Worm (Caenorhabditis elegans) whole organism, L4 larva: ENCODE data around the gene B0454.5.

Source experiments
- F44E2.7 ChIP-seq: fragments of 200-800 bp; sonication (Bioruptor generic); IDR thresholded peaks from 2 replicates; pipeline ENCODE4 v2.1.2; 2022; ENCODE audit warnings: missing genetic modification characterization, missing compliant biosample characterization
- aly-2 ChIP-seq: sonication (generic microtip); optimal IDR thresholded peaks from 2 replicates; lab custom pipeline; 2018; ENCODE audit warnings: missing biosample characterization, missing genetic modification characterization
- fos-1 ChIP-seq: fragments of 150-350 bp; optimal IDR thresholded peaks from 2 replicates; lab custom pipeline; 2014; ENCODE audit warnings: missing biosample characterization, missing genetic modification characterization
- lin-15B ChIP-seq: fragments of 150-350 bp; sonication (generic microtip); optimal IDR thresholded peaks from 3 replicates; lab custom pipeline; 2014; ENCODE audit warnings: missing biosample characterization, missing genetic modification characterization
- madf-9 ChIP-seq: fragments of 200-800 bp; sonication (Bioruptor generic); conservative IDR thresholded peaks from 2 replicates; pipeline ENCODE4 v1.3.6; 2022; ENCODE audit warnings: missing genetic modification reagents, missing genetic modification characterization, missing compliant biosample characterization
- nhr-102 ChIP-seq: sonication (generic microtip); optimal IDR thresholded peaks from 2 replicates; lab custom pipeline; 2016; ENCODE audit warnings: mild to moderate bottlenecking, missing genetic modification characterization, moderate library complexity, missing compliant biosample characterization
- nhr-11 ChIP-seq: fragments of 150-350 bp; optimal IDR thresholded peaks from 2 replicates; lab custom pipeline; 2014; ENCODE audit warnings: missing biosample characterization, missing genetic modification characterization
- nhr-6 ChIP-seq: fragments of 150-350 bp; optimal IDR thresholded peaks from 2 replicates; lab custom pipeline; 2014; ENCODE audit warnings: missing biosample characterization, missing genetic modification characterization
- pha-4 ChIP-seq, 2 experiments: fragments of 150-350 bp in 1 of 2; fragments of 200-800 bp in 1 of 2; sonication (Bioruptor generic) in 1 of 2; IDR thresholded peaks in 1 of 2; optimal IDR thresholded peaks in 1 of 2; 2 replicates each; pipeline versions ENCODE4 v1.3.6 to Lab custom; 2014 to 2022; ENCODE audit warnings: missing genetic modification characterization in 2 of 2, missing genetic modification reagents in 2 of 2, missing biosample characterization in 1 of 2, missing compliant biosample characterization in 1 of 2
- pqm-1 ChIP-seq: sonication (generic microtip); optimal IDR thresholded peaks from 2 replicates; lab custom pipeline; 2017; ENCODE audit warnings: missing biosample characterization, missing genetic modification characterization
- skn-1 ChIP-seq: fragments of 150-350 bp; optimal IDR thresholded peaks from 2 replicates; lab custom pipeline; 2014; ENCODE audit warnings: missing biosample characterization, missing genetic modification characterization
- snpc-4 ChIP-seq: fragments of 150-350 bp; optimal IDR thresholded peaks from 2 replicates; lab custom pipeline; 2014; ENCODE audit warnings: missing biosample characterization, missing genetic modification characterization
- unc-130 ChIP-seq: sonication (generic microtip); optimal IDR thresholded peaks from 2 replicates; lab custom pipeline; 2016; ENCODE audit warnings: missing genetic modification reagents, missing genetic modification characterization, missing compliant biosample characterization

DNA sequence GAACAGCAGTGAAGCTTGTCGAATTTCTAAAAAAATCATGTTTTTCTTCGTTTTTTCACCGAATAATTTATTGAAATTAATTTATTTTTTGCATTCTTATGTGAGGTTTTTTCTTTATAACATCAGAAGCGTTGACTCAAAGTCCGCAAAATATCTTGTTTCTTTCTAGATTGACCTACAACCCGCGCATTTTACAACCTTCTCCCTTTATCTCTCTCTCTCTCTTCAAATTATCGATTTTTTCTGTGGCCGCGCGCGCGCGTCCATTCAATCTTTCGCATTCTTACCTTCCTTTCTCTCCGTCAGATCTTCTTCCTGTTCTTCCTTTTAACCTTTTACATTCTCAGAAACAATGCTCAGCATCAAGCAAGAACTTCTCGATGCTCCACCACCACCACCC is 33.2 kb upstream of the B0454.5 start, which contains the start of gene lido-12:
- TF ChIP-seq pha-4 (GFP tag; IDR thresholded peaks at IDR 0.05; lab: Robert Waterston, UW) (no peak), pha-4 (tag; optimal IDR thresholded peaks at IDR 0.05; lab: Kevin White, UChicago) (no peak), nhr-11 (tag; lab: Kevin White, UChicago) (no peak), pqm-1 (no peak), nhr-102 (tag; lab: Kevin White, UChicago) (no peak), aly-2 (tag; lab: Kevin White, UChicago) (no peak), madf-9 (GFP tag; lab: Robert Waterston, UW) (no peak), nhr-6 (tag; lab: Kevin White, UChicago) (no peak), lin-15B (tag; lab: Kevin White, UChicago) (no peak), unc-130 (GFP tag; lab: Kevin White, UChicago) (no peak), fos-1 (tag; lab: Kevin White, UChicago) (no peak), skn-1 (tag; lab: Kevin White, UChicago) (no peak), F44E2.7 (GFP tag; lab: Robert Waterston, UW) (no peak), snpc-4 (no peak)
